Worm (Caenorhabditis elegans): ENCODE data around the gene oig-5.
A peak's percentile ranks its signal among the peaks of the same experiment; 100 is the strongest.
"Not testable (repeated sequence)": the region's sequence is repeated elsewhere in the genome, so short reads cannot be mapped to it uniquely, and the experiment has no call there.

The oig-5 gene

DNA sequence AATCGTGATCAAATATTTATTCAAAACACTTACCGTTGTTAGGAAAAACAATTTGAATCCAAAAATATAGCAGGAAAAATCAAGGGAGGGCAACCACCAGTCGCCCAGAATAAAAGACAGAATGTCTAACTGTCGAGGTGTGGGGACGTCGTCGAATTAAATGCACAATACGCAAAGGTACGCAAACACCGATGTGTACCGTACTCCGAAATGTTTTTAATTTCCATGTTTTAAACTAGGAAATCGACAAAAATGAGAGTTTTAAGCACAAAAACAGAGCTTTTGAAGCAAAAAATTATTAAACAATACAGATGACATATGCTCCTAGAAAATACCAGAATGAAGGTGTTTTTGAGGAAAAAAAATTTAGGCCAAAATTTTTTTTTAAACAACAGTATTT is 32.5 kb upstream of the oig-5 start, which contains the start of gene Y57G11C.51:
Gene Y57G11C.51 (minus strand): TSS at position 101 of the 400 bp plus-strand sequence.
- TF ChIP-seq snpc-4 (GFP tag; optimal IDR thresholded peaks at IDR 0.05), result not testable (repeated sequence)
- TF ChIP-seq snpc-4 (tag; optimal IDR thresholded peaks at IDR 0.05), result peak in 1 of 4 experiments; percentile 40

DNA sequence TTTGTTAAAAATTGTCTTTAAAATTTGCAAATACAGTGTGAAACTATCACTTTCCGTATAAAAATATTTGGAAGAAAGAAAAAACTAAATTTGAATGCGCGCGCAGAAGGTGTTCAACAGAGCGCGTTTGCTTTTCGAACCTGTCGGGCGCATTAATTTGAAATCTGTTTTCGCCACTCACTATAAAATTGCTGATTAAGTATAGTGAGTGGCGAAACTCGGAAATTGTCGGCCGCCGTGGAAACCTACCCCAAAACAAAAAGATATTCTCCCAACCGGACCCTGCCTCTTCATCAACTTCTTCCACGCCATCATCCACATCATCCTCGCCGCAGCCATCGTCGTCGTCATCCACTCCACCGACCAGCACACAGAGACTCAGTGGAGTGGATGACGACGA is 26.4 kb upstream of the oig-5 start:
- peak; percentile 70 for TF ChIP-seq tbp1 (GFP tag; optimal IDR thresholded peaks at IDR 0.05)
- TF ChIP-seq F49E8.2 (tag; optimal IDR thresholded peaks at IDR 0.05; ENCODE audit: insufficient read depth), result peak; percentile 55
- TF ChIP-seq efl-1 (GFP tag; optimal IDR thresholded peaks at IDR 0.05), result peak; percentile 17
- peak; percentile 93 for TF ChIP-seq snpc-4 (GFP tag; optimal IDR thresholded peaks at IDR 0.05)
- TF ChIP-seq snpc-4 (tag; optimal IDR thresholded peaks at IDR 0.05), result peak; percentile 84 to 97 (median 93)
- peak; percentile 90 for TF ChIP-seq snpc-1.1 (tag; optimal IDR thresholded peaks at IDR 0.05; ENCODE audit: insufficient read depth)
- peak; percentile 51 for TF ChIP-seq lsl-1 (GFP tag; optimal IDR thresholded peaks at IDR 0.05)
- peak; percentile 76 for TF ChIP-seq lin-54 (GFP tag; optimal IDR thresholded peaks at IDR 0.05)
- TF ChIP-seq snpc-3.4 (tag; optimal IDR thresholded peaks at IDR 0.05), result peak; percentile 80
- peak; percentile 57 for TF ChIP-seq snpc-1.3 (tag; optimal IDR thresholded peaks at IDR 0.05; ENCODE audit: insufficient read depth)

DNA sequence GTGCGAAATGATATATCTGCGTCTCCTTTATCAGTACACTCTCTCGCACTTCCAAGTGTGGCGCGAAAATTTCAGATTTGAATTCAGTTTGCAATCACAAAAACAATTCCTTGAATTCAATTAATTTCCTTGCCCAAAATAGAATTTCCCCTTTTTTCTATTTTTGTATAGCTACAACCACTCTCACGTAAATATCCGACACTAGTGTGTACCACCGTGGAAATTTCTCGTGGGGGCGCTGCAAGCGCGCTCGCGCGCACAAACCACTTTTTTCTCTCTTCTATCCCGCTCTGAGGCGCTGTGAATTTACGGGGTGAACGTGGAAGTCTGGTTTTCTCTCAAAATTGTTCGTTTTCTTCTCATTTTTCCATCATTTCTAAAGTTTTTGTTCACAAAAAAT is 25.5 kb upstream of the oig-5 start, which contains the start of gene Y57G11C.8:
Gene Y57G11C.8 (plus strand): TSS at position 301 of the 400 bp plus-strand sequence.
- no peak for TF ChIP-seq F37B4.10 (GFP tag; IDR thresholded peaks at IDR 0.05)
- TF ChIP-seq chd-7 (tag; optimal IDR thresholded peaks at IDR 0.05), result no peak
- peak; percentile 43 for TF ChIP-seq snpc-4 (GFP tag; optimal IDR thresholded peaks at IDR 0.05)
- TF ChIP-seq snpc-4 (tag; optimal IDR thresholded peaks at IDR 0.05), result peak in 2 of 4 experiments; percentile 19 to 65
- no peak for TF ChIP-seq repo-1 (tag; optimal IDR thresholded peaks at IDR 0.05)
- no peak for TF ChIP-seq ztf-25 (GFP tag; IDR thresholded peaks at IDR 0.05)
- no peak for TF ChIP-seq lsy-27 (tag; optimal IDR thresholded peaks at IDR 0.05; ENCODE audit: borderline replicate concordance, insufficient read depth)
- TF ChIP-seq efl-1 (GFP tag; optimal IDR thresholded peaks at IDR 0.05), result peak; percentile 67

DNA sequence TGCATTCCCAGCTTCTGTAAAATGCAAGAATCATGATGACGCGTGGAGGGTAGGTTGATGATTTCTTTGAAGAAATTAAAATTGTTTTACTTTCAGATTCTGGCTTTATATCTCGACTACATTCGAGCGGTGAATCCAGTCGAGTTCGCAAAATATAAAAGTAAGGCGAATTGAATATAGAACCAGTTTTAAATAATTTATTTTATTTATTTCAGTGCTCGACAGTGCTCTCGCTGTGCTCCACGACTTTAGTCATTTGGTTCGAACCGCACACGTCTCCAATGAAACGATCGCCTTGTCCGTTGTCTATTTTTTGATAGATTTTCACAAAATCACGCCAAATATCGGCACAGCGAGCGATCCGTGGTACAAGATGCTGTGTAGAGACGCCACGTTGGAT is 24.8 kb upstream of the oig-5 start, which contains the start of gene Y57G11C.1130:
Gene Y57G11C.1130 (plus strand): TSS at position 301 of the 400 bp plus-strand sequence.
- TF ChIP-seq ztf-25 (GFP tag; IDR thresholded peaks at IDR 0.05) (no peak), ekl-4 (GFP tag; IDR thresholded peaks at IDR 0.05) (no peak), ccch-3 (GFP tag; optimal IDR thresholded peaks at IDR 0.05) (no peak), mcd-1 (GFP tag; IDR thresholded peaks at IDR 0.05) (no peak), F57C9.4 (tag; optimal IDR thresholded peaks at IDR 0.05) (no peak), attf-5 (GFP tag; optimal IDR thresholded peaks at IDR 0.05) (no peak), rcor-1 (GFP tag; IDR thresholded peaks at IDR 0.05) (no peak), let-526 (GFP tag; IDR thresholded peaks at IDR 0.05) (no peak)

DNA sequence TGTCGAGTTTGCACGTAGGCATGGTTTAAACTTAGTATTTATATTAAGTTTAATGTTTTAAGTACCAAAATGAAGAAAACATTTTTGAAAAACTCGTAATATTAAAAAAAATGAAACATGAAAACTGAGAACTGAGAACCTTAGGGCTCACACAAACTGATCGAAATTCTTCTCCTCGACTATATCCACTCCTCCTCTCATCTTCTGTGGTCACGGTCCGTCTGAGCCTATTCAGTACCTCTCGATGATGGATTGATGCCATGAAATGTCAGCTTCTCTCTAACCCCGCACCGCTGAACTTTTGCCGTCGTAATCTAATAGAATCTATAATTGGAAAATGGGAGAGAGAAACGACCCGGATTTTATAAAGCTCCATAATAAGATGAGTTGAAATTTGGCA is 22.5 kb upstream of the oig-5 start, which contains the start of gene nlp-56:
Gene nlp-56 (minus strand): TSS at position 257 of the 400 bp plus-strand sequence.
- TF ChIP-seq dpl-1 (GFP tag; optimal IDR thresholded peaks at IDR 0.05) (no peak), efl-1 (GFP tag; optimal IDR thresholded peaks at IDR 0.05) (no peak), ceh-27 (GFP tag; optimal IDR thresholded peaks at IDR 0.05) (no peak), rpc-1 (optimal IDR thresholded peaks at IDR 0.05) (no peak), rpc-1 (tag; optimal IDR thresholded peaks at IDR 0.05) (no peak), hlh-12 (tag; optimal IDR thresholded peaks at IDR 0.05) (no peak), dpff-1 (tag; optimal IDR thresholded peaks at IDR 0.05) (no peak), Y79H2A.3 (GFP tag; conservative IDR thresholded peaks at IDR 0.05) (no peak), Y56A3A.18 (GFP tag; IDR thresholded peaks at IDR 0.05) (no peak), tbx-9 (tag; optimal IDR thresholded peaks at IDR 0.05; ENCODE audit: borderline replicate concordance) (no peak), Y95B8A.8 (GFP tag; IDR thresholded peaks at IDR 0.05) (no peak), atf-7 (tag; optimal IDR thresholded peaks at IDR 0.05) (no peak), egl-18 (GFP tag; IDR thresholded peaks at IDR 0.05) (no peak), zfh-2 (GFP tag; conservative IDR thresholded peaks at IDR 0.05) (no peak), lin-26 (GFP tag; IDR thresholded peaks at IDR 0.05) (no peak), nfya-2 (GFP tag; IDR thresholded peaks at IDR 0.05) (no peak), gei-17 (GFP tag; optimal IDR thresholded peaks at IDR 0.05) (no peak), ztf-22 (GFP tag; optimal IDR thresholded peaks at IDR 0.05) (no peak)
